Worm (Caenorhabditis elegans): Measurements from ENCODE around the gene F35E8.10.

DNA sequence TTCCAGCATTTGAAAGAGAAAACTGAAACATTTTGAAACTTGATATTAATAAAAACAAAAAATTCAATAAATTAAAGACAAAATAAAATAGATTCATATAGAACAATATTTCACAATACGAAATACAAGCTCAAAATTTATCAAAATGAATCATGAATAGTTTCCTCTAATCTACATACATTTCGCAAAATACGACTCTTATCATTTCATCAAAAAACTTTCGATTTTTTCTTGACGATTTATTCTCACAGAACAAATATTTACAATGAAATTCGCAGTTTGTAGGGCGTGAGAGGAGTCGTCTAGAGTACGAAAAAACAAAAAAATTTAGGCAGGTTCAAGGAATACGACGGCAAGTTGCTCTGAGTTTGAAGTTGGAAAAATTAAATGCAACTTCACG, 30.1 kb downstream of the F35E8.10 start:
- TF ChIP-seq Y75B8A.6 (GFP tag; IDR thresholded peaks at IDR 0.05) (no peak), ztf-11 (tag; optimal IDR thresholded peaks at IDR 0.05) (no peak), mep-1 (tag; optimal IDR thresholded peaks at IDR 0.05) (no peak), ceh-20 (GFP tag; IDR thresholded peaks at IDR 0.05) (no peak), nhr-11 (tag; optimal IDR thresholded peaks at IDR 0.05) (no peak), nhr-77 (tag; optimal IDR thresholded peaks at IDR 0.05) (no peak), skn-1 (tag; optimal IDR thresholded peaks at IDR 0.05) (no peak), R02D3.7 (tag; optimal IDR thresholded peaks at IDR 0.05) (no peak), F44E2.7 (GFP tag; IDR thresholded peaks at IDR 0.05) (no peak), lim-7 (GFP tag; IDR thresholded peaks at IDR 0.05) (no peak), mdl-1 (tag; optimal IDR thresholded peaks at IDR 0.05) (no peak), aly-2 (tag; optimal IDR thresholded peaks at IDR 0.05) (no peak), F49E8.2 (tag; optimal IDR thresholded peaks at IDR 0.05; ENCODE audit: borderline replicate concordance) (no peak), aha-1 (tag) (no peak)

All from whole organism, L4 larva.